Worm (Caenorhabditis elegans) whole organism, late embryonic: Measurements from ENCODE around the gene rec-8.

Experiments used
- C08G9.2 ChIP-seq: sonication (generic microtip); optimal IDR thresholded peaks from 2 replicates; lab custom pipeline; 2016; ENCODE audit warnings: mild to moderate bottlenecking, missing genetic modification characterization, moderate library complexity, missing compliant biosample characterization
- F13H6.1 ChIP-seq: sonication (generic microtip); optimal IDR thresholded peaks from 2 replicates; lab custom pipeline; 2016; ENCODE audit warnings: missing genetic modification characterization, missing compliant biosample characterization
- K02D7.2 ChIP-seq: sonication (generic microtip); optimal IDR thresholded peaks from 2 replicates; lab custom pipeline; 2017; ENCODE audit warnings: mild to moderate bottlenecking, missing genetic modification characterization, missing compliant biosample characterization
- T23F11.4 ChIP-seq: fragments of 200-800 bp; sonication (Bioruptor generic); optimal IDR thresholded peaks from 2 replicates; lab custom pipeline; 2018; ENCODE audit warnings: mild to moderate bottlenecking, missing genetic modification characterization, missing compliant biosample characterization
- Y22D7AL.16 ChIP-seq: sonication (generic microtip); optimal IDR thresholded peaks from 2 replicates; lab custom pipeline; 2016; ENCODE audit warnings: missing genetic modification characterization, missing compliant biosample characterization
- ceh-14 ChIP-seq: sonication (generic microtip); optimal IDR thresholded peaks from 2 replicates; lab custom pipeline; 2016; ENCODE audit warnings: missing genotype, missing genetic modification characterization, missing compliant biosample characterization
- ceh-18 ChIP-seq: sonication (generic microtip); optimal IDR thresholded peaks from 2 replicates; lab custom pipeline; 2016; ENCODE audit warnings: missing genetic modification characterization, missing compliant biosample characterization
- ceh-2 ChIP-seq: sonication (generic microtip); optimal IDR thresholded peaks from 2 replicates; lab custom pipeline; 2016; ENCODE audit warnings: missing genotype, missing genetic modification characterization, missing compliant biosample characterization
- ceh-30 ChIP-seq: fragments of 150-350 bp; optimal IDR thresholded peaks from 2 replicates; lab custom pipeline; 2014; ENCODE audit warnings: missing biosample characterization, missing genetic modification characterization
- ceh-31 ChIP-seq: sonication (generic microtip); optimal IDR thresholded peaks from 2 replicates; lab custom pipeline; 2016; ENCODE audit warnings: missing genetic modification characterization, missing compliant biosample characterization
- ceh-45 ChIP-seq: fragments of 200-800 bp; sonication (Bioruptor generic); IDR thresholded peaks from 2 replicates; pipeline ENCODE4 v1.3.6; 2022; ENCODE audit warnings: missing genetic modification reagents, missing genetic modification characterization, missing compliant biosample characterization
- ceh-48 ChIP-seq: sonication (generic microtip); optimal IDR thresholded peaks from 2 replicates; lab custom pipeline; 2016; ENCODE audit warnings: missing genetic modification characterization, inconsistent platforms, missing compliant biosample characterization
- ceh-9 ChIP-seq: sonication (generic microtip); optimal IDR thresholded peaks from 2 replicates; lab custom pipeline; 2016; ENCODE audit warnings: mild to moderate bottlenecking, missing genetic modification characterization, inconsistent platforms, missing compliant biosample characterization
- elt-2 ChIP-seq: sonication (generic microtip); optimal IDR thresholded peaks from 2 replicates; lab custom pipeline; 2016; ENCODE audit warnings: missing genetic modification reagents, missing genetic modification characterization, missing compliant biosample characterization
- elt-4 ChIP-seq: sonication (generic microtip); optimal IDR thresholded peaks from 2 replicates; lab custom pipeline; 2016; ENCODE audit warnings: missing genetic modification characterization, missing compliant biosample characterization
- ets-4 ChIP-seq: sonication (generic microtip); optimal IDR thresholded peaks from 2 replicates; lab custom pipeline; 2016; ENCODE audit warnings: missing genetic modification characterization, missing compliant biosample characterization
- eyg-1 ChIP-seq: sonication (generic microtip); optimal IDR thresholded peaks from 2 replicates; lab custom pipeline; 2016; ENCODE audit warnings: missing genotype, missing genetic modification characterization, missing compliant biosample characterization
- fax-1 ChIP-seq: sonication (generic microtip); optimal IDR thresholded peaks from 2 replicates; lab custom pipeline; 2016; ENCODE audit warnings: missing genotype, missing genetic modification characterization, missing compliant biosample characterization
- fkh-10 ChIP-seq: fragments of 150-350 bp; optimal IDR thresholded peaks from 2 replicates; lab custom pipeline; 2014; ENCODE audit warnings: missing biosample characterization, missing genetic modification reagents, missing genetic modification characterization
- fkh-6 ChIP-seq: sonication (generic microtip); optimal IDR thresholded peaks from 2 replicates; lab custom pipeline; 2016; ENCODE audit warnings: missing genetic modification characterization, missing compliant biosample characterization
- hlh-13 ChIP-seq: fragments of 200-800 bp; sonication (Bioruptor generic); optimal IDR thresholded peaks from 2 replicates; lab custom pipeline; 2018; ENCODE audit warnings: mild to moderate bottlenecking, missing genetic modification characterization, missing compliant biosample characterization
- hlh-15 ChIP-seq: sonication (generic microtip); optimal IDR thresholded peaks from 2 replicates; lab custom pipeline; 2016; ENCODE audit warnings: missing genetic modification characterization, missing compliant biosample characterization
- hlh-30 ChIP-seq: sonication (generic microtip); optimal IDR thresholded peaks from 2 replicates; lab custom pipeline; 2017; ENCODE audit warnings: antibody characterized with exemption, missing genetic modification characterization, missing compliant biosample characterization; ENCODE audit not compliant: insufficient read depth
- hlh-8 ChIP-seq: sonication (generic microtip); optimal IDR thresholded peaks from 2 replicates; lab custom pipeline; 2016; ENCODE audit warnings: missing genotype, missing genetic modification characterization, missing compliant biosample characterization
- lin-11 ChIP-seq: fragments of 200-800 bp; sonication (Bioruptor generic); optimal IDR thresholded peaks from 2 replicates; lab custom pipeline; 2018; ENCODE audit warnings: mild to moderate bottlenecking, missing genetic modification characterization, missing compliant biosample characterization
- madf-2 ChIP-seq: sonication (generic microtip); optimal IDR thresholded peaks from 2 replicates; lab custom pipeline; 2017; ENCODE audit warnings: missing genetic modification characterization, missing compliant biosample characterization
- mec-3 ChIP-seq: sonication (generic microtip); optimal IDR thresholded peaks from 2 replicates; lab custom pipeline; 2016; ENCODE audit warnings: borderline replicate concordance, missing genetic modification characterization, missing compliant biosample characterization
- nhr-232 ChIP-seq: sonication (generic microtip); optimal IDR thresholded peaks from 2 replicates; lab custom pipeline; 2016; ENCODE audit warnings: missing genetic modification characterization, missing compliant biosample characterization
- npax-4 ChIP-seq: sonication (generic microtip); optimal IDR thresholded peaks from 2 replicates; lab custom pipeline; 2016; ENCODE audit warnings: missing genetic modification characterization, missing compliant biosample characterization
- odd-2 ChIP-seq: sonication (generic microtip); optimal IDR thresholded peaks from 2 replicates; lab custom pipeline; 2017; ENCODE audit warnings: antibody characterized with exemption, mild to moderate bottlenecking, missing genetic modification characterization, missing compliant biosample characterization
- pag-3 ChIP-seq: sonication (generic microtip); optimal IDR thresholded peaks from 2 replicates; lab custom pipeline; 2016; ENCODE audit warnings: missing compliant biosample characterization, missing genetic modification characterization, borderline replicate concordance
- pax-1 ChIP-seq: fragments of 150-350 bp; optimal IDR thresholded peaks from 2 replicates; lab custom pipeline; 2014; ENCODE audit warnings: missing biosample characterization, missing genetic modification characterization
- pha-2 ChIP-seq: sonication (generic microtip); optimal IDR thresholded peaks from 2 replicates; lab custom pipeline; 2017; ENCODE audit warnings: mild to moderate bottlenecking, missing genetic modification characterization, missing compliant biosample characterization
- pqm-1 ChIP-seq: sonication (generic microtip); optimal IDR thresholded peaks from 2 replicates; lab custom pipeline; 2016; ENCODE audit warnings: missing genetic modification characterization, missing compliant biosample characterization
- ref-2 ChIP-seq: sonication (generic microtip); optimal IDR thresholded peaks from 2 replicates; lab custom pipeline; 2016; ENCODE audit warnings: missing genetic modification characterization, missing compliant biosample characterization
- sdc-2 ChIP-seq: sonication (generic microtip); optimal IDR thresholded peaks from 2 replicates; lab custom pipeline; 2016; ENCODE audit warnings: missing genotype, missing genetic modification characterization, missing compliant biosample characterization
- sox-2 ChIP-seq: fragments of 200-800 bp; sonication (Bioruptor generic); IDR thresholded peaks from 2 replicates; pipeline ENCODE4 v1.3.6; 2022; ENCODE audit warnings: missing genetic modification reagents, missing genetic modification characterization, missing compliant biosample characterization
- syd-9 ChIP-seq: sonication (generic microtip); optimal IDR thresholded peaks from 2 replicates; lab custom pipeline; 2016; ENCODE audit warnings: mild to moderate bottlenecking, missing genetic modification characterization, moderate library complexity, missing compliant biosample characterization
- unc-3 ChIP-seq, 2 experiments: fragments of 200-800 bp in 1 of 2; sonication (Bioruptor generic) in 1 of 2; sonication (generic microtip) in 1 of 2; conservative IDR thresholded peaks in 1 of 2; optimal IDR thresholded peaks in 1 of 2; 2 replicates each; pipeline versions ENCODE4 v1.3.6 to Lab custom; 2016 to 2022; ENCODE audit warnings: missing compliant biosample characterization in 2 of 2, missing genetic modification characterization in 2 of 2, missing genetic modification reagents in 1 of 2
- unc-42 ChIP-seq: sonication (generic microtip); optimal IDR thresholded peaks from 2 replicates; lab custom pipeline; 2016; ENCODE audit warnings: missing genotype, missing genetic modification characterization, missing compliant biosample characterization
- unc-55 ChIP-seq: sonication (generic microtip); optimal IDR thresholded peaks from 2 replicates; lab custom pipeline; 2017; ENCODE audit warnings: missing biosample characterization, missing genetic modification reagents, missing genetic modification characterization
- unc-86 ChIP-seq: sonication (generic microtip); optimal IDR thresholded peaks from 2 replicates; lab custom pipeline; 2016; ENCODE audit warnings: missing genetic modification characterization, missing compliant biosample characterization
- ztf-16 ChIP-seq: sonication (generic microtip); optimal IDR thresholded peaks from 2 replicates; lab custom pipeline; 2017; ENCODE audit warnings: missing genetic modification characterization, missing compliant biosample characterization

The rec-8 gene

ce11 chrIV:13347232-13347715 is 5.7 kb downstream of the rec-8 start, which contains the start of gene W02A2.9:
Gene W02A2.9, plus strand, starts transcription at chrIV:13347665.
- TF ChIP-seq unc-3 (GFP tag; conservative IDR thresholded peaks at IDR 0.05; lab: Robert Waterston, UW) (no peak), unc-3 (tag; optimal IDR thresholded peaks at IDR 0.05; lab: Kevin White, UChicago) (no peak), elt-2 (tag; lab: Kevin White, UChicago) (peak; percentile 95)

ce11 chrIV:13346078-13346477 is 6.9 kb downstream of the rec-8 start:
- TF ChIP-seq sox-2 (GFP tag; lab: Robert Waterston, UW) (no peak), hlh-30 (tag; lab: Kevin White, UChicago) (no peak), nhr-232 (no peak), pax-1 (no peak), F13H6.1 (no peak)

ce11 chrIV:13342555-13342954 is 10.4 kb downstream of the rec-8 start, which contains the start of gene W02A2.5:
Gene W02A2.5, plus strand, starts transcription at chrIV:13342855.
- TF ChIP-seq C08G9.2 (no peak), npax-4 (tag; lab: Kevin White, UChicago) (no peak), ztf-16 (tag; lab: Kevin White, UChicago) (no peak), ceh-45 (GFP tag; lab: Robert Waterston, UW) (no peak), hlh-13 (GFP tag; lab: Kevin White, UChicago) (no peak), mec-3 (tag; lab: Kevin White, UChicago) (no peak), unc-42 (tag; lab: Kevin White, UChicago) (no peak), elt-4 (no peak), pax-1 (no peak), ets-4 (tag; lab: Kevin White, UChicago) (no peak), Y22D7AL.16 (tag; lab: Kevin White, UChicago) (no peak), unc-55 (GFP tag; lab: Kevin White, UChicago) (no peak), ceh-18 (tag; lab: Kevin White, UChicago) (no peak), fax-1 (tag; lab: Kevin White, UChicago) (no peak)

- no peak for TF ChIP-seq madf-2 (tag; lab: Kevin White, UChicago)
- TF ChIP-seq hlh-15: no peak
- no peak for TF ChIP-seq fkh-6 (tag; lab: Kevin White, UChicago)
- no peak for TF ChIP-seq F13H6.1
- TF ChIP-seq sdc-2 (tag; lab: Kevin White, UChicago): no peak
- no peak for TF ChIP-seq unc-86
- TF ChIP-seq ceh-2 (tag; lab: Kevin White, UChicago): no peak
- no peak for TF ChIP-seq npax-4 (tag; lab: Kevin White, UChicago)
- no peak for TF ChIP-seq ceh-30 (tag; lab: Kevin White, UChicago)
Measured at ce11 chrIV:13334287-13334686, 18.7 kb downstream of the rec-8 start.

- TF ChIP-seq nhr-232: no peak
- no peak for TF ChIP-seq sdc-2 (tag; lab: Kevin White, UChicago)
- no peak for TF ChIP-seq ceh-31 (tag; lab: Kevin White, UChicago)
- no peak for TF ChIP-seq fkh-10
- TF ChIP-seq pha-2: no peak
- TF ChIP-seq fkh-6 (tag; lab: Kevin White, UChicago): no peak
- no peak for TF ChIP-seq C08G9.2
- TF ChIP-seq hlh-30 (tag; lab: Kevin White, UChicago): no peak
- no peak for TF ChIP-seq npax-4 (tag; lab: Kevin White, UChicago)
- no peak for TF ChIP-seq K02D7.2 (tag; lab: Kevin White, UChicago)
- TF ChIP-seq madf-2 (tag; lab: Kevin White, UChicago): no peak
Measured at ce11 chrIV:13331285-13331684, 21.7 kb downstream of the rec-8 start, which contains the start of gene pqn-74. Gene pqn-74, minus strand, starts transcription at chrIV:13331406.

ce11 chrIV:13330547-13330946 is 22.4 kb downstream of the rec-8 start:
- TF ChIP-seq ceh-14: no peak
- no peak for TF ChIP-seq fkh-10
- no peak for TF ChIP-seq hlh-8
- TF ChIP-seq ceh-9 (tag; lab: Kevin White, UChicago): no peak
- TF ChIP-seq pqm-1 (tag; lab: Kevin White, UChicago): no peak
- no peak for TF ChIP-seq eyg-1 (tag; lab: Kevin White, UChicago)
- no peak for TF ChIP-seq unc-55 (GFP tag; lab: Kevin White, UChicago)
- TF ChIP-seq ref-2 (tag; lab: Kevin White, UChicago): no peak
- no peak for TF ChIP-seq ceh-48 (tag; lab: Kevin White, UChicago)
- TF ChIP-seq lin-11 (tag; lab: Kevin White, UChicago): no peak
- no peak for TF ChIP-seq T23F11.4
- no peak for TF ChIP-seq pag-3
- TF ChIP-seq syd-9 (tag; lab: Kevin White, UChicago): no peak
- TF ChIP-seq pha-2: no peak
- no peak for TF ChIP-seq odd-2
- no peak for TF ChIP-seq ceh-45 (GFP tag; lab: Robert Waterston, UW)
- no peak for TF ChIP-seq F13H6.1
